Worm (Caenorhabditis elegans) whole organism, late embryonic: ENCODE measurements around the gene F42A8.1.

Source experiments
- K02D7.2 ChIP-seq: sonication (generic microtip); optimal IDR thresholded peaks from 2 replicates; lab custom pipeline; 2017; ENCODE audit warnings: mild to moderate bottlenecking, missing genetic modification characterization, missing compliant biosample characterization
- K09A11.1 ChIP-seq: sonication (generic microtip); optimal IDR thresholded peaks from 2 replicates; lab custom pipeline; 2017; ENCODE audit warnings: antibody characterized with exemption, mild to moderate bottlenecking, missing genetic modification characterization, missing compliant biosample characterization; ENCODE audit not compliant: insufficient read depth
- ahr-1 ChIP-seq: sonication (generic microtip); optimal IDR thresholded peaks from 2 replicates; lab custom pipeline; 2016; ENCODE audit warnings: missing genetic modification characterization, missing compliant biosample characterization
- ama-1 ChIP-seq: fragments of 150-350 bp; optimal IDR thresholded peaks from 2 replicates; lab custom pipeline; 2014
- ceh-19 ChIP-seq: fragments of 200-800 bp; sonication (Bioruptor generic); optimal IDR thresholded peaks from 2 replicates; lab custom pipeline; 2018; ENCODE audit warnings: mild to moderate bottlenecking, missing genetic modification characterization, missing compliant biosample characterization
- ceh-22 ChIP-seq: sonication (generic microtip); optimal IDR thresholded peaks from 2 replicates; lab custom pipeline; 2017; ENCODE audit warnings: missing biosample characterization, missing genetic modification characterization
- ceh-24 ChIP-seq: sonication (generic microtip); optimal IDR thresholded peaks from 2 replicates; lab custom pipeline; 2016; ENCODE audit warnings: mild to moderate bottlenecking, missing genetic modification characterization, missing compliant biosample characterization
- ceh-30 ChIP-seq: fragments of 150-350 bp; optimal IDR thresholded peaks from 2 replicates; lab custom pipeline; 2014; ENCODE audit warnings: missing biosample characterization, missing genetic modification characterization
- ceh-34 ChIP-seq: sonication (generic microtip); optimal IDR thresholded peaks from 2 replicates; lab custom pipeline; 2016; ENCODE audit warnings: mild to moderate bottlenecking, missing genetic modification characterization, missing compliant biosample characterization
- ceh-45 ChIP-seq: fragments of 200-800 bp; sonication (Bioruptor generic); IDR thresholded peaks from 2 replicates; pipeline ENCODE4 v1.3.6; 2022; ENCODE audit warnings: missing genetic modification reagents, missing genetic modification characterization, missing compliant biosample characterization
- ceh-6 ChIP-seq: fragments of 200-800 bp; sonication (Bioruptor generic); optimal IDR thresholded peaks from 2 replicates; lab custom pipeline; 2018; ENCODE audit warnings: mild to moderate bottlenecking, missing genetic modification characterization, missing compliant biosample characterization
- ceh-9 ChIP-seq: sonication (generic microtip); optimal IDR thresholded peaks from 2 replicates; lab custom pipeline; 2016; ENCODE audit warnings: mild to moderate bottlenecking, missing genetic modification characterization, inconsistent platforms, missing compliant biosample characterization
- dmd-4 ChIP-seq: sonication (generic microtip); optimal IDR thresholded peaks from 2 replicates; lab custom pipeline; 2016; ENCODE audit warnings: borderline replicate concordance, missing genetic modification characterization, missing compliant biosample characterization
- dve-1 ChIP-seq: sonication (generic microtip); optimal IDR thresholded peaks from 2 replicates; lab custom pipeline; 2017; ENCODE audit warnings: antibody characterized with exemption, mild to moderate bottlenecking, missing genetic modification characterization, missing compliant biosample characterization
- elt-2 ChIP-seq: sonication (generic microtip); optimal IDR thresholded peaks from 2 replicates; lab custom pipeline; 2016; ENCODE audit warnings: missing genetic modification reagents, missing genetic modification characterization, missing compliant biosample characterization
- ets-4 ChIP-seq: sonication (generic microtip); optimal IDR thresholded peaks from 2 replicates; lab custom pipeline; 2016; ENCODE audit warnings: missing genetic modification characterization, missing compliant biosample characterization
- eyg-1 ChIP-seq: sonication (generic microtip); optimal IDR thresholded peaks from 2 replicates; lab custom pipeline; 2016; ENCODE audit warnings: missing genotype, missing genetic modification characterization, missing compliant biosample characterization
- fkh-10 ChIP-seq: fragments of 150-350 bp; optimal IDR thresholded peaks from 2 replicates; lab custom pipeline; 2014; ENCODE audit warnings: missing biosample characterization, missing genetic modification reagents, missing genetic modification characterization
- fkh-6 ChIP-seq: sonication (generic microtip); optimal IDR thresholded peaks from 2 replicates; lab custom pipeline; 2016; ENCODE audit warnings: missing genetic modification characterization, missing compliant biosample characterization
- hlh-30 ChIP-seq: sonication (generic microtip); optimal IDR thresholded peaks from 2 replicates; lab custom pipeline; 2017; ENCODE audit warnings: antibody characterized with exemption, missing genetic modification characterization, missing compliant biosample characterization; ENCODE audit not compliant: insufficient read depth
- hlh-8 ChIP-seq: sonication (generic microtip); optimal IDR thresholded peaks from 2 replicates; lab custom pipeline; 2016; ENCODE audit warnings: missing genotype, missing genetic modification characterization, missing compliant biosample characterization
- lim-6 ChIP-seq: sonication (generic microtip); optimal IDR thresholded peaks from 2 replicates; lab custom pipeline; 2016; ENCODE audit warnings: missing genetic modification characterization, missing compliant biosample characterization
- madf-2 ChIP-seq: sonication (generic microtip); optimal IDR thresholded peaks from 2 replicates; lab custom pipeline; 2017; ENCODE audit warnings: missing genetic modification characterization, missing compliant biosample characterization
- odd-2 ChIP-seq: sonication (generic microtip); optimal IDR thresholded peaks from 2 replicates; lab custom pipeline; 2017; ENCODE audit warnings: antibody characterized with exemption, mild to moderate bottlenecking, missing genetic modification characterization, missing compliant biosample characterization
- pag-3 ChIP-seq: sonication (generic microtip); optimal IDR thresholded peaks from 2 replicates; lab custom pipeline; 2016; ENCODE audit warnings: missing compliant biosample characterization, missing genetic modification characterization, borderline replicate concordance
- pax-1 ChIP-seq: fragments of 150-350 bp; optimal IDR thresholded peaks from 2 replicates; lab custom pipeline; 2014; ENCODE audit warnings: missing biosample characterization, missing genetic modification characterization
- pha-2 ChIP-seq: sonication (generic microtip); optimal IDR thresholded peaks from 2 replicates; lab custom pipeline; 2017; ENCODE audit warnings: mild to moderate bottlenecking, missing genetic modification characterization, missing compliant biosample characterization
- pqm-1 ChIP-seq: sonication (generic microtip); optimal IDR thresholded peaks from 2 replicates; lab custom pipeline; 2016; ENCODE audit warnings: missing genetic modification characterization, missing compliant biosample characterization
- ref-2 ChIP-seq: sonication (generic microtip); optimal IDR thresholded peaks from 2 replicates; lab custom pipeline; 2016; ENCODE audit warnings: missing genetic modification characterization, missing compliant biosample characterization
- rnt-1 ChIP-seq: sonication (generic microtip); optimal IDR thresholded peaks from 2 replicates; lab custom pipeline; 2016; ENCODE audit warnings: missing genetic modification characterization, missing compliant biosample characterization
- sdc-2 ChIP-seq: sonication (generic microtip); optimal IDR thresholded peaks from 2 replicates; lab custom pipeline; 2016; ENCODE audit warnings: missing genotype, missing genetic modification characterization, missing compliant biosample characterization
- sox-2 ChIP-seq: fragments of 200-800 bp; sonication (Bioruptor generic); IDR thresholded peaks from 2 replicates; pipeline ENCODE4 v1.3.6; 2022; ENCODE audit warnings: missing genetic modification reagents, missing genetic modification characterization, missing compliant biosample characterization
- sox-4 ChIP-seq: sonication (generic microtip); optimal IDR thresholded peaks from 2 replicates; lab custom pipeline; 2017; ENCODE audit warnings: mild to moderate bottlenecking, missing genetic modification characterization, inconsistent platforms, missing compliant biosample characterization
- syd-9 ChIP-seq: sonication (generic microtip); optimal IDR thresholded peaks from 2 replicates; lab custom pipeline; 2016; ENCODE audit warnings: mild to moderate bottlenecking, missing genetic modification characterization, moderate library complexity, missing compliant biosample characterization
- tbx-7 ChIP-seq: sonication (generic microtip); optimal IDR thresholded peaks from 2 replicates; lab custom pipeline; 2016; ENCODE audit warnings: missing genotype, missing genetic modification characterization, missing compliant biosample characterization
- ttx-3 ChIP-seq: sonication (generic microtip); optimal IDR thresholded peaks from 2 replicates; lab custom pipeline; 2016; ENCODE audit warnings: missing genetic modification reagents, missing genetic modification characterization, missing compliant biosample characterization
- unc-3 ChIP-seq, 2 experiments: fragments of 200-800 bp in 1 of 2; sonication (Bioruptor generic) in 1 of 2; sonication (generic microtip) in 1 of 2; conservative IDR thresholded peaks in 1 of 2; optimal IDR thresholded peaks in 1 of 2; 2 replicates each; pipeline versions ENCODE4 v1.3.6 to Lab custom; 2016 to 2022; ENCODE audit warnings: missing compliant biosample characterization in 2 of 2, missing genetic modification characterization in 2 of 2, missing genetic modification reagents in 1 of 2
- unc-42 ChIP-seq: sonication (generic microtip); optimal IDR thresholded peaks from 2 replicates; lab custom pipeline; 2016; ENCODE audit warnings: missing genotype, missing genetic modification characterization, missing compliant biosample characterization
- unc-55 ChIP-seq: sonication (generic microtip); optimal IDR thresholded peaks from 2 replicates; lab custom pipeline; 2017; ENCODE audit warnings: missing biosample characterization, missing genetic modification reagents, missing genetic modification characterization
- unc-86 ChIP-seq: sonication (generic microtip); optimal IDR thresholded peaks from 2 replicates; lab custom pipeline; 2016; ENCODE audit warnings: missing genetic modification characterization, missing compliant biosample characterization
- zip-5 ChIP-seq: sonication (generic microtip); optimal IDR thresholded peaks from 2 replicates; lab custom pipeline; 2016; ENCODE audit warnings: missing genetic modification characterization, missing compliant biosample characterization
- ztf-16 ChIP-seq: sonication (generic microtip); optimal IDR thresholded peaks from 2 replicates; lab custom pipeline; 2017; ENCODE audit warnings: missing genetic modification characterization, missing compliant biosample characterization

Gene F42A8.1

DNA sequence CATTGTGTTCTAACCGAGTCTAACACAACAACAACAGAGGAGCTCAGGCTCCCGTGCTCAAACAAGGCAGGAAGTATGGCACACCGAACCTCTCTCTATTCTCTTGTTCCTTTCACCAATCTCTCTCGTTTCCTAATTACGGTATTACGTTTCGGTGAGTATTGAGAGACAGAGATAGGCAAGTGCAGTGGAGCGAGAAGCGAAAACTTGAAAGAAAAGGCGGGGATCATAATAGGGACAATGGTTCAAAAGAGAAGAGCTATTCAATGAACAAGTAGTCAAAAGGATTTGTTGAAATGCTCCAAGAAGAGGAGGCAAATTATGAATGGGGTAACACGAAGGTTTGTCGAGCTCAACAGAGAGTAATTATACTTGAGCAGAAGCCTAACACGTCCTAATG is 33.1 kb downstream of the F42A8.1 start (continued):
- TF ChIP-seq zip-5 (tag; lab: Kevin White, UChicago) (no peak), tbx-7 (tag; lab: Kevin White, UChicago) (no peak), pax-1 (tag; lab: Kevin White, UChicago) (peak; percentile 93)

DNA sequence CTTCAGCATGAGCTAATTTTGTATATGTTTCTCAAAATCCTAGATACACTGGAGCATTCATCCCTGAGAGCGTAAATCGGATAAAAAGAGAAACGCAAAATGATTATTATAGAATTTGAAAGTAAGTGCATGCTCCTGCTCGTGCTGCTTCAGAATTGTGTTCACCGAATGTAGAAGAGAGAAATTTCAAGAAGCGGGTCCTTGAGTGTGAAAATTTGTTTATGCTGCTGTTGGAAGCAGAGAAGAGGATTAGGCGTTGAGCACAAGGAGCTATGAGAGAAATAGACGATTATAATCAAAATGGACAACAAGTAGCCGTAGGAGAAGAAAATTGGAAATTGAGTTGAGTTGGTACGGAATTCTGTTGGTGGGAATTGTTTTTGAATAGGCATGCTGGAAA is 34.7 kb downstream of the F42A8.1 start:
- peak; percentile 88 for TF ChIP-seq unc-42 (tag; lab: Kevin White, UChicago)
- no peak for TF ChIP-seq pqm-1 (tag; lab: Kevin White, UChicago)

DNA sequence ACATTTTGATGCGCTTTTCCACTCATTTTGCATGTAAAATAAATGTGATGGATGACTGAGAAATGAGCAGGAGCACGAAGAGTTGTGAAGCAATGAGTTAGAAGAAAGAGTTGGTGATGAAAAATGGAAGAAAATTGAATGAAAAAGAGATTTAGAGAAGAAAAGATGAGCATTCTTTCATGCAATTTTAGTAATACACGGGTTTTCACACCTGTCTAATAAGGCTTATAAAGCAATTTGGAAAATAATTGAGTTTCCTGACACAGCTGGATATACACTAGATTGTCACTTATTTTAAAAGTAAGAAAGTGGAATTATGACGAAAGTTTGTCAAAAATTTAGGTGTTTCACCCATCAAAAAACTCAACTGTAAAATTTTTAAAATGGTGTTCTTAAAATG is 35.6 kb downstream of the F42A8.1 start:
- TF ChIP-seq tbx-7 (tag; lab: Kevin White, UChicago): no peak
- no peak for TF ChIP-seq ztf-16 (tag; lab: Kevin White, UChicago)
- no peak for TF ChIP-seq madf-2 (tag; lab: Kevin White, UChicago)
- TF ChIP-seq unc-42 (tag; lab: Kevin White, UChicago): peak; percentile 48
- TF ChIP-seq pag-3 (tag; lab: Kevin White, UChicago): no peak
- TF ChIP-seq ceh-45 (GFP tag; lab: Robert Waterston, UW): no peak
- TF ChIP-seq pqm-1 (tag; lab: Kevin White, UChicago): no peak
- no peak for TF ChIP-seq ceh-34
- no peak for TF ChIP-seq sox-4 (tag; lab: Kevin White, UChicago)

DNA sequence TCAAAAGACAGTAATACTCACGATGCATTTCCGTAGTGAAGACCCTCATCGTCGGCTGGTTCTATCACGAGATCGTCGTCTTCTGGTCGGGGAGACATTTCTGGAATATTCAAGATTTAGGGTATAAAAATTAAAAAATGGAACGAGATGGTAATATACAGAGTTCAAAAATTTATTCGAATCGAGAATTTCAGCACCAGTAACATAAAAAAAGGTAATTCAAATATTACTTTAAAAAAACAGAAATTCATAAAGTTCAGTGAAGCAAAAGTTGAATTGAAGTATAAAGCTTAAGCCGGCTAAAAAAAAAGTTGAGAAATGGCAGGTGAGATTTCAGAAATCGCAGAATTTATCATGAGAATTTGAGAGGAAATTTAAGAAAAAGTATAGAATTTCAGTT is 36.2 kb downstream of the F42A8.1 start, which contains the start of gene cam-1:
cam-1 (minus strand) TSS at position 101 of the 400 bp plus-strand sequence.
- no peak for TF ChIP-seq rnt-1 (tag; lab: Kevin White, UChicago)
- no peak for TF ChIP-seq sdc-2 (tag; lab: Kevin White, UChicago)
- TF ChIP-seq pax-1 (tag; lab: Kevin White, UChicago): no peak
- TF ChIP-seq ref-2 (tag; lab: Kevin White, UChicago): no peak
- no peak for TF ChIP-seq ceh-30 (tag; lab: Kevin White, UChicago)
- no peak for TF ChIP-seq pag-3 (tag; lab: Kevin White, UChicago)
- TF ChIP-seq K02D7.2: no peak
- TF ChIP-seq syd-9: no peak
- no peak for TF ChIP-seq madf-2 (tag; lab: Kevin White, UChicago)
- no peak for TF ChIP-seq ceh-19 (GFP tag; lab: Kevin White, UChicago)
- TF ChIP-seq lim-6: no peak
- no peak for TF ChIP-seq K09A11.1 (tag; lab: Kevin White, UChicago)
- TF ChIP-seq elt-2 (tag; lab: Kevin White, UChicago): no peak

DNA sequence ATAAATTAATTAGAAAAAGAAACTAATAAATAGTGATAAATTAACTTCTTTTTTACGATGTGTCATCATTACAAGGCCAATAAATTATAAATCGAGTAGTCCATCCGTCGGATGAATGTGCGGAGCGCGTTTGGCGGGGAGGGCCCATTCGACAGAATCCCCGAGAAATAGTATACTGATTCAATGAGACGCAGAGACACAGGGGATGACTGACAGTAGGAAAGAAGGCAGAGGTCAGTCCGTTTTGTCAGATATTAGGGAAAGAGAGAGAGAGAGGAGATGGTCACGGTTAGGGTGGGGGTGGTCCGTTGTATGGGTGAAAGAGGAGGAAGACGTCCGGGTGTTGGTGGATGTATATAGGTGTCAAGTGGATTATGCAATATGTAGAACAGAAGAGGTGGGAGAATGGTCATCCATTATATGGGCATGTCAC is 37.8 kb downstream of the F42A8.1 start:
- TF ChIP-seq unc-86 (no peak), syd-9 (peak; percentile 53), dve-1 (tag; lab: Kevin White, UChicago) (no peak), ama-1 (no peak), ceh-34 (peak; percentile 33), sox-2 (GFP tag; lab: Robert Waterston, UW) (peak; percentile 12; the same call in 1 of the 2 replicates), hlh-30 (peak; percentile 13), madf-2 (tag; lab: Kevin White, UChicago) (no peak), ceh-22 (tag; lab: Kevin White, UChicago) (no peak), unc-55 (GFP tag; lab: Kevin White, UChicago) (peak; percentile 98), zip-5 (tag; lab: Kevin White, UChicago) (no peak), ceh-24 (tag; lab: Kevin White, UChicago) (no peak), unc-3 (GFP tag; conservative IDR thresholded peaks at IDR 0.05; lab: Robert Waterston, UW) (no peak), unc-3 (tag; optimal IDR thresholded peaks at IDR 0.05; lab: Kevin White, UChicago) (no peak), unc-42 (tag; lab: Kevin White, UChicago) (peak; percentile 69), elt-2 (tag; lab: Kevin White, UChicago) (no peak), odd-2 (no peak), rnt-1 (tag; lab: Kevin White, UChicago) (no peak), ceh-9 (tag; lab: Kevin White, UChicago) (no peak), ceh-6 (GFP tag; lab: Kevin White, UChicago) (no peak), K02D7.2 (no peak), ahr-1 (tag; lab: Kevin White, UChicago) (no peak), hlh-8 (no peak), ztf-16 (tag; lab: Kevin White, UChicago) (peak; percentile 45), eyg-1 (tag; lab: Kevin White, UChicago) (no peak), dmd-4 (no peak), pqm-1 (tag; lab: Kevin White, UChicago) (no peak), fkh-10 (GFP tag; lab: Kevin White, UChicago) (no peak), pha-2 (no peak), ets-4 (tag; lab: Kevin White, UChicago) (no peak), ttx-3 (no peak), fkh-6 (tag; lab: Kevin White, UChicago) (peak; percentile 6)
